Worm (Caenorhabditis elegans): ENCODE results near the gene act-2.
A peak's percentile ranks its signal among the peaks of the same experiment; 100 is the strongest.

act-2 gene

DNA sequence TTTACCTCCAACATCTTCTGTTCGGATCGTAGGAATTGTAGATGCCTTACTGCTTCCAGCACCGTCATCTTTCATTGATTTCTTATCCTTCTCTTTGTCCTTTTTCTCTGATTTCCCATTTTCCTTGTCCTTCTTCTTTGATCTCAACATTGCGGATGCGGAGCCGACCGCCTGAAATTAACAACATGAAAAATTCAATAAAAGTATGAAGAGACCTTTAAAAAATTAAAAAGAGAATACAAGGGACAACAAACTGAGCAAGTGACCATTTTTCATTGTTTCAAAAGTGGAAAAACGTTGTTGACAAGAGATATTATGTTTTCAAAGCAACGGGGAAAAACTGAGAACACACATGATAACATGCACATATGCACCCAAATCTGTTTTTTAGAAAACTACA is 47.3 kb downstream of the act-2 start:
- TF ChIP-seq rec-8 (tag; optimal IDR thresholded peaks at IDR 0.05) (no peak), dox-1 (GFP tag; IDR thresholded peaks at IDR 0.05) (no peak), D2030.7 (GFP tag; IDR thresholded peaks at IDR 0.05) (no peak), egrh-3 (GFP tag; IDR thresholded peaks at IDR 0.05) (no peak), ets-4 (GFP tag; optimal IDR thresholded peaks at IDR 0.05) (no peak), let-526 (GFP tag; IDR thresholded peaks at IDR 0.05) (no peak), lsl-1 (GFP tag; optimal IDR thresholded peaks at IDR 0.05) (no peak), F33H1.4 (GFP tag; IDR thresholded peaks at IDR 0.05) (no peak), nfyb-1 (GFP tag; IDR thresholded peaks at IDR 0.05) (no peak), Y53F4B.3 (GFP tag; IDR thresholded peaks at IDR 0.05) (no peak), mel-28 (tag; optimal IDR thresholded peaks at IDR 0.05; ENCODE audit: borderline replicate concordance) (no peak)

DNA sequence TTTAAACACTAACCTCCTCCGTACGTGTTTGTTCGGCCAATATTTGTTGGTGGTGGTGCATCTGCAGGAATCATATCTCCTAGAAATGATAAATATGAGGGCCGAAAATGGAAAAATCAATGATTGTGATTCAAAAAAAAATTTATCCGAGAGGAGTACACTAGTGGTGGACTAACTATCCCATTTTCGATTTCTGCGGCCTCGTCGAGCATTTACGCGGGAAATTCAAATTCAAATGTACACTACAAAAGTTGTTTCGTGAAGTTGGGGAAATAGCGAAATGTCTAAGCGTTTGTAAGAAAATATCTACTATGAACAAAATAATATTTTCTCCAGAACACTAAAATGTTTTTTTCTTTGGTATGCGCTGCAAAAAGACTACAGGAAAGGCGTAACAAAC is 48.6 kb downstream of the act-2 start:
- peak; percentile 40 for TF ChIP-seq madf-6 (GFP tag; IDR thresholded peaks at IDR 0.05)
- no peak for TF ChIP-seq B0261.1 (tag; optimal IDR thresholded peaks at IDR 0.05)
- TF ChIP-seq ceh-27 (GFP tag; optimal IDR thresholded peaks at IDR 0.05), result peak; percentile 56
- no peak; the same call in 1 of the 2 replicates for TF ChIP-seq ztf-28 (GFP tag; IDR thresholded peaks at IDR 0.05)
- TF ChIP-seq efl-1 (GFP tag; optimal IDR thresholded peaks at IDR 0.05), result peak; percentile 72
- peak; percentile 14 to 26 for TF ChIP-seq rec-8 (tag; optimal IDR thresholded peaks at IDR 0.05)
- no peak for TF ChIP-seq B0035.1 (tag; optimal IDR thresholded peaks at IDR 0.05)
- TF ChIP-seq F57A8.1 (GFP tag; optimal IDR thresholded peaks at IDR 0.05), result no peak
- no peak for TF ChIP-seq ets-4 (GFP tag; optimal IDR thresholded peaks at IDR 0.05)
- TF ChIP-seq F37B4.10 (GFP tag; IDR thresholded peaks at IDR 0.05), result no peak
- 0 out of 2 replicates have a peak, but pooled peaks have one; percentile 57 for TF ChIP-seq bed-2 (GFP tag; IDR thresholded peaks at IDR 0.05)
- TF ChIP-seq madf-8 (GFP tag; conservative IDR thresholded peaks at IDR 0.05), result peak; percentile 51
- no peak for TF ChIP-seq F22D6.2 (tag; optimal IDR thresholded peaks at IDR 0.05)
- TF ChIP-seq F49E8.2 (tag; optimal IDR thresholded peaks at IDR 0.05; ENCODE audit: insufficient read depth), result no peak
- TF ChIP-seq ceh-58 (GFP tag; IDR thresholded peaks at IDR 0.05), result no peak
- 0 out of 2 replicates have a peak, but pooled peaks have one; percentile 23 for TF ChIP-seq B0019.2 (GFP tag; conservative IDR thresholded peaks at IDR 0.05)
- TF ChIP-seq lag-1 (GFP tag; IDR thresholded peaks at IDR 0.05), result no peak
- TF ChIP-seq ceh-91 (GFP tag; IDR thresholded peaks at IDR 0.05), result 0 out of 2 replicates have a peak, but pooled peaks have one; percentile 27
- TF ChIP-seq nfya-1 (tag; optimal IDR thresholded peaks at IDR 0.05; ENCODE audit: borderline replicate concordance, insufficient read depth), result no peak
- TF ChIP-seq unc-130 (GFP tag; optimal IDR thresholded peaks at IDR 0.05), result peak; percentile 44
- no peak for TF ChIP-seq F52B5.7 (tag; optimal IDR thresholded peaks at IDR 0.05)
- no peak for TF ChIP-seq ztf-3 (GFP tag; optimal IDR thresholded peaks at IDR 0.05)
- no peak for TF ChIP-seq atf-7 (tag; optimal IDR thresholded peaks at IDR 0.05)
- no peak for TF ChIP-seq ztf-25 (GFP tag; IDR thresholded peaks at IDR 0.05)
- no peak for TF ChIP-seq Y79H2A.3 (GFP tag; conservative IDR thresholded peaks at IDR 0.05)
- TF ChIP-seq chd-7 (tag; optimal IDR thresholded peaks at IDR 0.05), result peak; percentile 9
- peak; percentile 2 for TF ChIP-seq madf-10 (tag; optimal IDR thresholded peaks at IDR 0.05)
- TF ChIP-seq gei-17 (GFP tag; optimal IDR thresholded peaks at IDR 0.05), result no peak
- TF ChIP-seq nhr-80 (tag; optimal IDR thresholded peaks at IDR 0.05), result no peak
- TF ChIP-seq ztf-26 (tag; optimal IDR thresholded peaks at IDR 0.05), result no peak
- TF ChIP-seq ceh-79 (tag; optimal IDR thresholded peaks at IDR 0.05), result no peak
- no peak for TF ChIP-seq snpc-4 (GFP tag; optimal IDR thresholded peaks at IDR 0.05)
- no peak for TF ChIP-seq snpc-4 (tag; optimal IDR thresholded peaks at IDR 0.05)
- no peak for TF ChIP-seq sea-2 (GFP tag; IDR thresholded peaks at IDR 0.05)
- peak; percentile 53 for TF ChIP-seq ceh-100 (GFP tag; IDR thresholded peaks at IDR 0.05)
- no peak for TF ChIP-seq attf-6 (GFP tag; IDR thresholded peaks at IDR 0.05)
- peak; percentile 72 for TF ChIP-seq K11D2.4 (GFP tag; IDR thresholded peaks at IDR 0.05)
- TF ChIP-seq F39B2.1 (GFP tag; IDR thresholded peaks at IDR 0.05), result no peak
- TF ChIP-seq mes-4 (tag; optimal IDR thresholded peaks at IDR 0.05), result no peak

Data from whole organism, young adult.